Fruit fly (Drosophila melanogaster) Kc167 (cell line): ENCODE data around the gene Ubi-p5E.

ENCODE experiments used
- Myc ChIP-seq: fragments of >200 bp; optimal IDR thresholded peaks from 2 replicates; lab custom pipeline; 2017; ENCODE audit warnings: missing external identifiers
- Sin3A ChIP-seq: fragments of >200 bp; optimal IDR thresholded peaks from 2 replicates; lab custom pipeline; 2018; ENCODE audit warnings: missing external identifiers
- h ChIP-seq: fragments of >200 bp; optimal IDR thresholded peaks from 3 replicates; lab custom pipeline; 2018; ENCODE audit warnings: missing external identifiers
- insv ChIP-seq: fragments of >200 bp; optimal IDR thresholded peaks from 3 replicates; lab custom pipeline; 2018; ENCODE audit warnings: missing external identifiers
- psq ChIP-seq: fragments of >200 bp; optimal IDR thresholded peaks from 2 replicates; lab custom pipeline; 2017; ENCODE audit warnings: missing external identifiers
- ttk ChIP-seq: sonication (Bioruptor generic); optimal IDR thresholded peaks from 2 replicates; lab custom pipeline; 2017; ENCODE audit warnings: missing external identifiers

dm6 chrX:6252897-6253540, 26.4 kb downstream of the Ubi-p5E start:
- TF ChIP-seq ttk (lab: Kevin White, UChicago) (no peak), Sin3A (lab: Kevin White, UChicago) (no peak), psq (lab: Kevin White, UChicago) (no peak), h (lab: Kevin White, UChicago) (no peak), insv (no peak), Myc (no peak)
